Worm (Caenorhabditis elegans): Measurements from ENCODE around the gene D2062.1.
"Not testable (repeated sequence)": the region's sequence is repeated elsewhere in the genome, so short reads cannot be mapped to it uniquely, and the experiment has no call there.

The D2062.1 gene

DNA sequence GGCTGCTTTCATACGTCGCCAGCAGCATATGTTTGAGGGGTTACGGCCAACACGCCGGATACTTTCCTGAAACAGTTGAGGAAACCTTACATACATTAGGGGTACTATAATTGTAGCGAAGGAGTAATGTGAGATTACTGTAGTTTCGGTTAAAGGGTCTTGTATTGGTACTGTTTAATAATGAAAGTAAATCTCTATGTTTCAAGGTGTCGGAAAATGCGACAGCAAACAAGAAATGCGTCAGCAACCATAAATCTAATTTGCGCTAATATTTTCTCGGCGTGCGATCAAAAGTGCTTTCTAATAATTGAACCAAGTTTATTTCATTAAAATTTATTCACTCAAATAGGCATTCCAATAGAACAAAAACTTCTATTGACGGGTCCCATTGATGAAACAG lies 41.1 kb downstream of the D2062.1 start, which contains the start of gene sri-57:
Gene sri-57 (minus strand): TSS at position 101 of the 400 bp plus-strand sequence.
- not testable (repeated sequence) for TF ChIP-seq unc-62 (GFP tag; optimal IDR thresholded peaks at IDR 0.05)

DNA sequence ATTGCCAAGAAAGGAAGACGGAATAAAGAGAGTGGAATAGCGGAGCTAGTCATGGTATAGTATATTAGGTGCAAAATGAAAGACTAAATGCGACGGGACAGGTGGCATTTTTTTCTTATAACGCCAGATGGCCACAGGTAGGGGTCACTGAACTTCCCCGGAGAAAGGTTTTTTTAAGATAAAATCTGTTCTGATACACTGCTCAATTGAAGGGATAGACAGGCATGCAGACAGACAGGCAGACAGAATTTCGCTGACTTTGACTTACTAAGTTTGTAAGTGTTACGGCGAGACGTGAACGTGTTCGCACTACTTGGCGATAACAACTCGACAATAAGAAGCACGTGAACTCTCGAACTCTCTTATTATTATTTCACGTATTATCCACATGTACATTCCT lies 42.3 kb downstream of the D2062.1 start, which contains the start of the genes F22E5.20 and F22E5.1:
Gene F22E5.20 (minus strand): TSS at position 101 of the 400 bp plus-strand sequence.
Gene F22E5.1 (plus strand): TSS at position 242 of the 400 bp plus-strand sequence.
- not testable (repeated sequence) for TF ChIP-seq unc-62 (GFP tag; optimal IDR thresholded peaks at IDR 0.05)

DNA sequence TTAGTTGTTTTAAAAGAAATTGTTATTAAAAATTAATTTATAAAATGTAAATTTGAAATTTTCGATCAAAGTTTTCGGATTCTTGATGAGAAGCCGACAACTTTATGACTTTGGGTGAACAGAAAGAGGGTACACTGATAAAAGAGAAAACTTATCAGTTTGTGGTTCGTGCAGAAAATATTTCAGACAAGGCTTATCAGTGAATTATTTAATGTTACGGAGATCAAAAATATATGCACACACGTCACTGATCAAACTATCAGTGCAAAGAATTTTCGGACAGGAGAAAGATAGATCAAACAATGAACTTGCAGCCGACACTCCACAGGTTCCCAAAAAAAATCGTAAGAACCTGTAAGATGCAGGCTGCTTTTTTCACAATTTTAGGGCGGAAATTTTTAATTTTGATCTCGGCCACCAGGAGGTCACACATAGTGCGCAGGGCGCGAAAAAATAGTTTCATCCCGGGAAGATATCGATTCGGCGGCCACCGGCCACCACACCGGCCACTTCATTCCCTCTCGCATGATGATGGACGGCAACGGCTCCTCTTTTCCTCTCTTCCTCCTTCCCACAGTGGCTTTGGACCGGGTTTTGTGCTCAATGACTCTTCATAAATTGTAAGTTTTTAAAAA lies 46.4 kb downstream of the D2062.1 start, which contains the start of gene F22E5.17:
Gene F22E5.17 (plus strand): TSS at position 508 of the 635 bp plus-strand sequence.
- no peak for TF ChIP-seq unc-62 (GFP tag; optimal IDR thresholded peaks at IDR 0.05)

DNA sequence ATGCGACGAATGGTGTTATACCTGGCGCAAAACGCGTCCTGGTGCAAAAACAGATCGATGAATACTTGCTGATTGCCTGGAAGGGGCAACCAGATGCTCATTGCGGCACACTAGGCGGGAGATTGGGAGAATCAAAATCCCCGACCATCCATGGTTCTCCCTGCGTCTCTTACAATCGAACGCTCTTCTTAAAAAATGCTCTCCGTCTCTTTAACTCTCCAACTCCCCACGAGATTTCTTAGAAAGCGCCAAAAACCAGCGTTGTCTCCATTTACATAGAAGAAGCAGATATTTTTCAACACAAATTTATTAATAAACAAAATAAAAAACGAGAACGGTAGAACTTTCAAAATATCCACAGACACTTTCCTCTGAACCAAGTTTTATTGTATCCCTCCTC lies 49.8 kb downstream of the D2062.1 start, which contains the start of gene F34D6.1:
Gene F34D6.1 (minus strand): TSS at position 101 of the 400 bp plus-strand sequence.
- no peak for TF ChIP-seq unc-62 (GFP tag; optimal IDR thresholded peaks at IDR 0.05)
